Worm (Caenorhabditis elegans): ENCODE results near the gene F35H8.1.

ce11 chrII:9575670-9576069, 22.6 kb upstream of the F35H8.1 start, which contains the start of gene exc-7:
- no peak for TF ChIP-seq nhr-237 (tag; optimal IDR thresholded peaks at IDR 0.05)
- TF ChIP-seq ceh-82 (tag; optimal IDR thresholded peaks at IDR 0.05), result no peak
